Fruit fly (Drosophila melanogaster): ENCODE data around the gene CG7992.

CG7992 gene

dm6 chrX:19201630-19202029, 45.4 kb downstream of the CG7992 start, which contains the start of gene CG7990 (continued):
- TF ChIP-seq Atf6 (GFP tag; IDR thresholded peaks at IDR 0.05) (no peak), CG6654 (GFP tag; optimal IDR thresholded peaks at IDR 0.05) (no peak), Six4 (GFP tag; optimal IDR thresholded peaks at IDR 0.05) (no peak), hth (optimal IDR thresholded peaks at IDR 0.05) (no peak), CG12744 (GFP tag; optimal IDR thresholded peaks at IDR 0.05) (no peak), shn (GFP tag; optimal IDR thresholded peaks at IDR 0.05) (no peak), CG8388 (GFP tag; optimal IDR thresholded peaks at IDR 0.05) (no peak), CG7839 (tag; optimal IDR thresholded peaks at IDR 0.05) (no peak), slp2 (GFP tag; optimal IDR thresholded peaks at IDR 0.05) (no peak), CG2120 (GFP tag; optimal IDR thresholded peaks at IDR 0.05) (no peak), Nf-YA (GFP tag; IDR thresholded peaks at IDR 0.05) (no peak), CG15269 (tag; optimal IDR thresholded peaks at IDR 0.05) (no peak), maf-S (GFP tag; optimal IDR thresholded peaks at IDR 0.05) (no peak), CG1024 (GFP tag; IDR thresholded peaks at IDR 0.05) (no peak), CG14710 (tag; optimal IDR thresholded peaks at IDR 0.05) (peak; percentile 34), Vsx1 (GFP tag; optimal IDR thresholded peaks at IDR 0.05) (no peak)
